Worm (Caenorhabditis elegans) whole organism, L4 larva: Measurements from ENCODE around the gene F14F3.4.

Experiments
- F10B5.3 ChIP-seq: sonication (generic microtip); optimal IDR thresholded peaks from 2 replicates; lab custom pipeline; 2016; ENCODE audit warnings: mild to moderate bottlenecking, missing genetic modification characterization, missing compliant biosample characterization
- F49E8.2 ChIP-seq: sonication (generic microtip); optimal IDR thresholded peaks from 2 replicates; lab custom pipeline; 2016; ENCODE audit warnings: missing compliant biosample characterization, mild to moderate bottlenecking, missing genetic modification characterization, borderline replicate concordance
- R02D3.7 ChIP-seq: fragments of 150-350 bp; sonication (generic microtip); optimal IDR thresholded peaks from 3 replicates; lab custom pipeline; 2014; ENCODE audit warnings: missing biosample characterization, missing genetic modification characterization
- T20F7.1 ChIP-seq: fragments of 200-800 bp; sonication (Bioruptor generic); optimal IDR thresholded peaks from 2 replicates; lab custom pipeline; 2018; ENCODE audit warnings: mild to moderate bottlenecking, missing genetic modification characterization, missing compliant biosample characterization
- T26A8.4 ChIP-seq: fragments of 200-800 bp; sonication (Bioruptor generic); IDR thresholded peaks from 2 replicates; pipeline ENCODE4 v1.3.6; 2022; ENCODE audit warnings: missing genetic modification characterization, missing compliant biosample characterization
- Y105C5A.15 ChIP-seq: fragments of 200-800 bp; sonication (Bioruptor generic); IDR thresholded peaks from 2 replicates; pipeline ENCODE4 v1.3.6; 2022; ENCODE audit warnings: missing genetic modification characterization, missing compliant biosample characterization
- ZK337.2 ChIP-seq: fragments of 200-800 bp; sonication (Bioruptor generic); IDR thresholded peaks from 2 replicates; pipeline ENCODE4 v1.3.6; 2022; ENCODE audit warnings: missing genetic modification reagents, missing genetic modification characterization, missing compliant biosample characterization
- ama-1 ChIP-seq: fragments of 150-350 bp; optimal IDR thresholded peaks from 2 replicates; lab custom pipeline; 2014; ENCODE audit warnings: inconsistent platforms, mixed read lengths
- arid-1 ChIP-seq: fragments of 200-800 bp; sonication (Bioruptor generic); conservative IDR thresholded peaks from 2 replicates; pipeline ENCODE4 v1.3.6; 2022; ENCODE audit warnings: missing genetic modification reagents, missing genetic modification characterization, missing compliant biosample characterization
- ceh-20 ChIP-seq: fragments of 200-800 bp; sonication (Bioruptor generic); IDR thresholded peaks from 2 replicates; pipeline ENCODE4 v1.3.6; 2022; ENCODE audit warnings: missing genetic modification reagents, missing genetic modification characterization, missing compliant biosample characterization
- ceh-32 ChIP-seq: sonication (generic microtip); optimal IDR thresholded peaks from 2 replicates; lab custom pipeline; 2016; ENCODE audit warnings: mild to moderate bottlenecking, missing genetic modification characterization, missing compliant biosample characterization; ENCODE audit not compliant: poor library complexity
- cey-2 ChIP-seq: sonication (generic microtip); optimal IDR thresholded peaks from 3 replicates; lab custom pipeline; 2017; ENCODE audit warnings: missing genetic modification characterization, mild to moderate bottlenecking, missing compliant biosample characterization, antibody characterized with exemption, borderline replicate concordance; ENCODE audit not compliant: insufficient read depth
- daf-8 ChIP-seq: fragments of 200-800 bp; sonication (Bioruptor generic); IDR thresholded peaks from 2 replicates; pipeline ENCODE4 v1.3.6; 2022; ENCODE audit warnings: missing genetic modification characterization, missing compliant biosample characterization
- dmd-6 ChIP-seq: fragments of 200-800 bp; sonication (Bioruptor generic); IDR thresholded peaks from 2 replicates; pipeline ENCODE4 v1.3.6; 2022; ENCODE audit warnings: missing genetic modification reagents, missing genetic modification characterization, missing compliant biosample characterization
- dmd-9 ChIP-seq: fragments of 200-800 bp; sonication (Bioruptor generic); IDR thresholded peaks from 2 replicates; pipeline ENCODE4 v1.3.6; 2022; ENCODE audit warnings: missing genetic modification reagents, missing genetic modification characterization, missing compliant biosample characterization
- dve-1 ChIP-seq: sonication (generic microtip); optimal IDR thresholded peaks from 2 replicates; lab custom pipeline; 2017; ENCODE audit warnings: antibody characterized with exemption, mild to moderate bottlenecking, missing genetic modification characterization, missing compliant biosample characterization; ENCODE audit not compliant: insufficient read depth
- egl-27 ChIP-seq: sonication (generic microtip); optimal IDR thresholded peaks from 3 replicates; lab custom pipeline; 2017; ENCODE audit warnings: missing biosample characterization, missing genetic modification reagents, missing genetic modification characterization
- hlh-11 ChIP-seq: fragments of 200-800 bp; sonication (Bioruptor generic); optimal IDR thresholded peaks from 2 replicates; lab custom pipeline; 2018; ENCODE audit warnings: mild to moderate bottlenecking, missing genetic modification characterization, missing compliant biosample characterization
- hlh-30 ChIP-seq: sonication (generic microtip); optimal IDR thresholded peaks from 2 replicates; lab custom pipeline; 2017; ENCODE audit warnings: antibody characterized with exemption, mild to moderate bottlenecking, missing genetic modification characterization, missing compliant biosample characterization; ENCODE audit not compliant: insufficient read depth
- hmg-1.1 ChIP-seq: fragments of 200-800 bp; sonication (Bioruptor generic); IDR thresholded peaks from 2 replicates; pipeline ENCODE4 v1.3.6; 2022; ENCODE audit warnings: missing genetic modification reagents, missing genetic modification characterization, missing compliant biosample characterization
- jun-1 ChIP-seq: fragments of 150-350 bp; optimal IDR thresholded peaks from 2 replicates; lab custom pipeline; 2014; ENCODE audit warnings: missing biosample characterization, missing genetic modification reagents, missing genetic modification characterization
- lim-7 ChIP-seq: fragments of 200-800 bp; sonication (Bioruptor generic); IDR thresholded peaks from 2 replicates; pipeline ENCODE4 v1.3.6; 2022; ENCODE audit warnings: missing genetic modification characterization, missing compliant biosample characterization
- lin-13 ChIP-seq: fragments of 150-350 bp; optimal IDR thresholded peaks from 2 replicates; lab custom pipeline; 2014; ENCODE audit warnings: missing biosample characterization, missing genetic modification reagents, missing genetic modification characterization
- lin-38 ChIP-seq: fragments of 200-800 bp; sonication (Bioruptor generic); IDR thresholded peaks from 2 replicates; pipeline ENCODE4 v1.3.6; 2022; ENCODE audit warnings: missing genetic modification reagents, missing genetic modification characterization, missing compliant biosample characterization
- lin-39 ChIP-seq: fragments of 150-350 bp; optimal IDR thresholded peaks from 2 replicates; lab custom pipeline; 2014; ENCODE audit warnings: missing biosample characterization, missing genetic modification reagents, missing genetic modification characterization
- lsy-2 ChIP-seq, 2 experiments: fragments of 150-350 bp in 1 of 2; sonication (generic microtip) in 1 of 2; optimal IDR thresholded peaks; 2 replicates each; lab custom pipeline; 2014 to 2017; ENCODE audit warnings: missing biosample characterization in 2 of 2, missing genetic modification characterization in 2 of 2
- madf-5 ChIP-seq, 2 experiments: fragments of 200-800 bp; sonication (Bioruptor generic); IDR thresholded peaks; 2 replicates each; pipeline ENCODE4 v1.3.6; 2022; ENCODE audit warnings: missing compliant biosample characterization in 2 of 2, missing genetic modification characterization in 2 of 2
- madf-9 ChIP-seq: fragments of 200-800 bp; sonication (Bioruptor generic); conservative IDR thresholded peaks from 2 replicates; pipeline ENCODE4 v1.3.6; 2022; ENCODE audit warnings: missing genetic modification reagents, missing genetic modification characterization, missing compliant biosample characterization
- mep-1 ChIP-seq: fragments of 150-350 bp; sonication (generic microtip); optimal IDR thresholded peaks from 3 replicates; lab custom pipeline; 2014; ENCODE audit warnings: missing biosample characterization, missing genetic modification characterization
- mes-2 ChIP-seq: sonication (generic microtip); optimal IDR thresholded peaks from 2 replicates; lab custom pipeline; 2016; ENCODE audit warnings: missing genotype, mild to moderate bottlenecking, missing genetic modification characterization, missing compliant biosample characterization; ENCODE audit not compliant: poor library complexity, severe bottlenecking
- mxl-2 ChIP-seq: fragments of 200-800 bp; sonication (Bioruptor generic); conservative IDR thresholded peaks from 2 replicates; pipeline ENCODE4 v1.3.6; 2022; ENCODE audit warnings: missing genetic modification reagents, missing genetic modification characterization, missing compliant biosample characterization
- nhr-102 ChIP-seq: sonication (generic microtip); optimal IDR thresholded peaks from 2 replicates; lab custom pipeline; 2016; ENCODE audit warnings: mild to moderate bottlenecking, missing genetic modification characterization, moderate library complexity, missing compliant biosample characterization
- nhr-237 ChIP-seq: sonication (generic microtip); optimal IDR thresholded peaks from 2 replicates; lab custom pipeline; 2017; ENCODE audit warnings: missing biosample characterization, missing genetic modification characterization
- nhr-42 ChIP-seq: fragments of 200-800 bp; sonication (Bioruptor generic); IDR thresholded peaks from 2 replicates; pipeline ENCODE4 v1.3.6; 2022; ENCODE audit warnings: missing genetic modification characterization, missing compliant biosample characterization
- nhr-76 ChIP-seq: fragments of 150-350 bp; optimal IDR thresholded peaks from 2 replicates; lab custom pipeline; 2014; ENCODE audit warnings: missing biosample characterization, missing genetic modification characterization
- pha-4 ChIP-seq, 2 experiments: fragments of 150-350 bp in 1 of 2; fragments of 200-800 bp in 1 of 2; sonication (Bioruptor generic) in 1 of 2; IDR thresholded peaks in 1 of 2; optimal IDR thresholded peaks in 1 of 2; 2 replicates each; pipeline versions ENCODE4 v1.3.6 to Lab custom; 2014 to 2022; ENCODE audit warnings: missing genetic modification characterization in 2 of 2, missing genetic modification reagents in 2 of 2, missing biosample characterization in 1 of 2, missing compliant biosample characterization in 1 of 2
- sdz-12 ChIP-seq: fragments of 200-800 bp; sonication (Bioruptor generic); optimal IDR thresholded peaks from 2 replicates; lab custom pipeline; 2018; ENCODE audit warnings: mild to moderate bottlenecking, missing genetic modification characterization, missing compliant biosample characterization
- set-16 ChIP-seq: fragments of 200-800 bp; sonication (Bioruptor generic); IDR thresholded peaks from 2 replicates; pipeline ENCODE4 v1.3.6; 2022; ENCODE audit warnings: missing genetic modification reagents, missing genetic modification characterization, missing compliant biosample characterization
- skn-1 ChIP-seq: fragments of 150-350 bp; optimal IDR thresholded peaks from 2 replicates; lab custom pipeline; 2014; ENCODE audit warnings: missing biosample characterization, missing genetic modification characterization
- snpc-4 ChIP-seq: fragments of 150-350 bp; optimal IDR thresholded peaks from 2 replicates; lab custom pipeline; 2014; ENCODE audit warnings: missing biosample characterization, missing genetic modification characterization
- spr-1 ChIP-seq: sonication (generic microtip); optimal IDR thresholded peaks from 2 replicates; lab custom pipeline; 2016; ENCODE audit warnings: mild to moderate bottlenecking, missing genetic modification characterization, missing compliant biosample characterization
- unc-39 ChIP-seq: sonication (generic microtip); optimal IDR thresholded peaks from 2 replicates; lab custom pipeline; 2017; ENCODE audit warnings: missing biosample characterization, missing genetic modification characterization
- vab-7 ChIP-seq: fragments of 200-800 bp; sonication (Bioruptor generic); IDR thresholded peaks from 2 replicates; pipeline ENCODE4 v1.3.6; 2022; ENCODE audit warnings: missing genetic modification reagents, missing genetic modification characterization, missing compliant biosample characterization
- zag-1 ChIP-seq: fragments of 150-350 bp; optimal IDR thresholded peaks from 2 replicates; lab custom pipeline; 2014; ENCODE audit warnings: missing biosample characterization, missing genetic modification characterization
- zfp-3 ChIP-seq: fragments of 200-800 bp; sonication (Bioruptor generic); conservative IDR thresholded peaks from 2 replicates; pipeline ENCODE4 v1.3.6; 2022; ENCODE audit warnings: missing genetic modification reagents, missing genetic modification characterization, missing compliant biosample characterization
- zip-11 ChIP-seq: fragments of 200-800 bp; sonication (Bioruptor generic); IDR thresholded peaks from 2 replicates; pipeline ENCODE4 v1.3.6; 2022; ENCODE audit warnings: missing genetic modification characterization, missing compliant biosample characterization
- ztf-11 ChIP-seq: fragments of 150-350 bp; optimal IDR thresholded peaks from 2 replicates; lab custom pipeline; 2014; ENCODE audit warnings: missing biosample characterization, missing genetic modification characterization
- ztf-7 ChIP-seq: fragments of 150-350 bp; optimal IDR thresholded peaks from 2 replicates; lab custom pipeline; 2014; ENCODE audit warnings: missing biosample characterization, missing genetic modification characterization

The F14F3.4 gene

DNA sequence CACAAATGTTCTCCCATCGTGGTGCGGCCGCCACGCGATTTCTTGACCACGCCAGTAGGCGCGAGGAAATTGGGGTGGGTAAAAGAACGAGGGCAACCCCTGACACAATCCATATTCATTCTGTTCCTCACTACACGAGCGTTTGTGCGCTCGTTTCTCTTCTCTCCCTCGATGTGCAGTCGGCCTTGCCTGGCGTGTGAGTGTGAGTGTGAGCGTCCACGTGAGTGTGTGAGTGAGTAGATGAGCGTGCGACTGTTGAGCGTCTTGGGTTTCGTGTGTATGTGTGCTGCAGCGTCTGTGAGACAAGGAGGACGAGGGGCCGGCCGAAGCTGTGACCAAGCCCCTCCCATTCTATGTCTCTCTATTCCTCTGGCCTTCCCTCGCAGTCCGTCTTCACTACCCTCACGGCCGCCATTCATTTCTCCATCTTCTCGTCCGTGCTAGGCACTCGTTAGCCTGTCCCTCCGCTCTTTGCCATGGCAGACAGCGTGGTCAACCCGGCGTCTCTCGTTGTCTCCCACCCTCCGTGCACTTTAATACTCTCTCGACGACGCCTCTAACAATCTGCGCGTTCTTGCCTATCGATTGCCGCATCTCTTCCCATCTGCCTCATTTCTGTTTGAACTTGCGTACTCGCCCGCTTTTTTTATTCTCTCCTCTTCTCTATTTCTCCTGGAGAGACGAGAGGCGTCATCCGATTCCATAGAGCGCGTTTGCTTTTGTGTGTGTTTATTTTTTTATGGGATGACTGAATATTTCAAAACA lies 47.4 kb upstream of the F14F3.4 start (continued):
- TF ChIP-seq R02D3.7 = no peak
- peak; percentile 91 for TF ChIP-seq spr-1 (tag; lab: Kevin White, UChicago)
- TF ChIP-seq nhr-76 = no peak
- no peak for TF ChIP-seq ztf-11 (tag; lab: Kevin White, UChicago)
- peak; percentile 61 for TF ChIP-seq madf-9 (GFP tag; lab: Robert Waterston, UW)
- peak; percentile 80 for TF ChIP-seq zag-1 (tag; lab: Kevin White, UChicago)
- TF ChIP-seq snpc-4 = peak; percentile 4
- no peak for TF ChIP-seq egl-27 (tag; lab: Kevin White, UChicago)
- no peak for TF ChIP-seq lin-39 (tag; lab: Kevin White, UChicago)
- TF ChIP-seq T20F7.1 (GFP tag; lab: Kevin White, UChicago) = peak; percentile 78
- TF ChIP-seq daf-8 (GFP tag; lab: Robert Waterston, UW) = 0 out of 2 replicates have a peak, but pooled peaks have one; percentile 22
- 0 out of 2 replicates have a peak, but pooled peaks have one; percentile 46 for TF ChIP-seq Y105C5A.15 (GFP tag; lab: Robert Waterston, UW)
- TF ChIP-seq jun-1 = peak; percentile 32
- TF ChIP-seq skn-1 (tag; lab: Kevin White, UChicago) = no peak
- TF ChIP-seq unc-39 = no peak
- no peak for TF ChIP-seq sdz-12 (GFP tag; lab: Kevin White, UChicago)
- no peak for TF ChIP-seq dmd-9 (GFP tag; lab: Robert Waterston, UW)
- TF ChIP-seq mxl-2 (GFP tag; lab: Robert Waterston, UW) = 0 out of 2 replicates have a peak, but pooled peaks have one; percentile 3
- peak; percentile 84 for TF ChIP-seq F10B5.3 (tag; lab: Kevin White, UChicago)
- TF ChIP-seq ceh-32 (tag; lab: Kevin White, UChicago) = peak; percentile 72
- TF ChIP-seq zip-11 (GFP tag; lab: Robert Waterston, UW) = no peak
- TF ChIP-seq nhr-102 (tag; lab: Kevin White, UChicago) = peak; percentile 80
- peak; percentile 81 for TF ChIP-seq mes-2 (tag; lab: Kevin White, UChicago)
- TF ChIP-seq zfp-3 (GFP tag; lab: Robert Waterston, UW) = no peak
- peak; percentile 77 to 89 for TF ChIP-seq lsy-2 (tag; optimal IDR thresholded peaks at IDR 0.05; lab: Kevin White, UChicago)
- peak; percentile 80 for TF ChIP-seq lin-13 (GFP tag; lab: Kevin White, UChicago)
- TF ChIP-seq pha-4 (GFP tag; IDR thresholded peaks at IDR 0.05; lab: Robert Waterston, UW) = peak; percentile 74
- peak; percentile 97 for TF ChIP-seq pha-4 (tag; optimal IDR thresholded peaks at IDR 0.05; lab: Kevin White, UChicago)
- peak; percentile 79 for TF ChIP-seq ceh-20 (GFP tag; lab: Robert Waterston, UW)
- TF ChIP-seq vab-7 (GFP tag; lab: Robert Waterston, UW) = peak; percentile 56; the same call in 1 of the 2 replicates
- TF ChIP-seq dve-1 (tag; lab: Kevin White, UChicago) = peak; percentile 97
- TF ChIP-seq hmg-1.1 (GFP tag; lab: Robert Waterston, UW) = peak; percentile 97
- peak; percentile 86 for TF ChIP-seq lin-38 (GFP tag; lab: Robert Waterston, UW)
- peak; percentile 21 for TF ChIP-seq ztf-7 (tag; lab: Kevin White, UChicago)
- TF ChIP-seq ama-1 (lab: Kevin White, UChicago) = peak; percentile 21
- TF ChIP-seq arid-1 (GFP tag; lab: Robert Waterston, UW) = peak; percentile 66
- peak; percentile 93 for TF ChIP-seq mep-1
- TF ChIP-seq nhr-42 (GFP tag; lab: Robert Waterston, UW) = peak; percentile 61
- TF ChIP-seq cey-2 (tag; lab: Kevin White, UChicago) = no peak
- TF ChIP-seq madf-5 (GFP tag; IDR thresholded peaks at IDR 0.05; lab: Robert Waterston, UW) = no peak
- no peak for TF ChIP-seq nhr-237 (tag; lab: Kevin White, UChicago)
- TF ChIP-seq T26A8.4 = peak; percentile 85
- 0 out of 2 replicates have a peak, but pooled peaks have one; percentile 3 for TF ChIP-seq ZK337.2 (GFP tag; lab: Robert Waterston, UW)
- peak; percentile 80 for TF ChIP-seq dmd-6 (GFP tag; lab: Robert Waterston, UW)
- TF ChIP-seq set-16 = peak; percentile 98
- TF ChIP-seq hlh-30 (tag; lab: Kevin White, UChicago) = peak; percentile 99
- TF ChIP-seq F49E8.2 = no peak
- no peak for TF ChIP-seq lim-7 (GFP tag; lab: Robert Waterston, UW)
- peak; percentile 98 for TF ChIP-seq hlh-11 (tag; lab: Kevin White, UChicago)
